Fruit fly (Drosophila melanogaster) whole organism, embryonic: ENCODE measurements around the gene hob.

Experiments used
- Adf1 ChIP-seq: fragments of 200-800 bp; sonication (Bioruptor generic); IDR thresholded peaks from 2 replicates; pipeline ENCODE4 v1.3.6; 2022; ENCODE audit warnings: missing biosample characterization, missing genetic modification characterization
- B-H1 ChIP-seq: fragments of 200-800 bp; sonication (Bioruptor generic); IDR thresholded peaks from 3 replicates; pipeline ENCODE4 v1.3.6; 2022; ENCODE audit warnings: missing biosample characterization, missing genetic modification characterization
- Bteb2 ChIP-seq: fragments of 200-800 bp; sonication (Bioruptor generic); optimal IDR thresholded peaks from 2 replicates; lab custom pipeline; 2016; ENCODE audit warnings: missing biosample characterization, missing genetic modification characterization
- CG10147 ChIP-seq: fragments of 200-800 bp; sonication (Bioruptor generic); optimal IDR thresholded peaks from 2 replicates; lab custom pipeline; 2019; ENCODE audit warnings: missing biosample characterization, mild to moderate bottlenecking, missing genetic modification characterization, moderate library complexity
- CG10543 ChIP-seq: fragments of 200-800 bp; sonication (Bioruptor generic); optimal IDR thresholded peaks from 3 replicates; lab custom pipeline; 2017; ENCODE audit warnings: missing biosample characterization, mild to moderate bottlenecking, missing genetic modification characterization, moderate library complexity
- CG11456 ChIP-seq: fragments of 200-800 bp; sonication (Bioruptor generic); IDR thresholded peaks from 3 replicates; pipeline ENCODE4 v1.3.6; 2022; ENCODE audit warnings: missing biosample characterization, missing genetic modification characterization
- CG12659 ChIP-seq: fragments of 200-800 bp; sonication (Bioruptor generic); optimal IDR thresholded peaks from 3 replicates; lab custom pipeline; 2017; ENCODE audit warnings: mild to moderate bottlenecking, missing biosample characterization, missing genetic modification reagents, missing genetic modification characterization
- CG13287 ChIP-seq: fragments of 200-800 bp; sonication (Bioruptor generic); IDR thresholded peaks from 2 replicates; pipeline ENCODE4 v1.3.6; 2022; ENCODE audit warnings: missing biosample characterization, missing genetic modification characterization; ENCODE audit not compliant: partially characterized antibody
- CG14710 ChIP-seq: fragments of 200-800 bp; sonication (Bioruptor generic); optimal IDR thresholded peaks from 3 replicates; lab custom pipeline; 2019; ENCODE audit warnings: missing biosample characterization, mild to moderate bottlenecking, missing genetic modification characterization, moderate library complexity
- CG1529 ChIP-seq: fragments of 200-800 bp; sonication (Bioruptor generic); optimal IDR thresholded peaks from 3 replicates; lab custom pipeline; 2018; ENCODE audit warnings: missing biosample characterization, missing genetic modification characterization
- CG3065 ChIP-seq: fragments of 200-800 bp; sonication (Bioruptor generic); optimal IDR thresholded peaks from 2 replicates; lab custom pipeline; 2016; ENCODE audit warnings: missing biosample characterization, missing genetic modification characterization
- CG34376 ChIP-seq: fragments of 200-800 bp; sonication (Bioruptor generic); optimal IDR thresholded peaks from 2 replicates; lab custom pipeline; 2018; ENCODE audit warnings: missing biosample characterization, mild to moderate bottlenecking, missing genetic modification characterization
- CG4820 ChIP-seq: fragments of 200-800 bp; sonication (Bioruptor generic); optimal IDR thresholded peaks from 3 replicates; lab custom pipeline; 2016; ENCODE audit warnings: missing biosample characterization, missing genetic modification characterization
- CG5180 ChIP-seq: fragments of 200-800 bp; sonication (Bioruptor generic); optimal IDR thresholded peaks from 3 replicates; lab custom pipeline; 2017; ENCODE audit warnings: missing biosample characterization, missing genetic modification characterization, mild to moderate bottlenecking, moderate library complexity, missing genetic modification reagents
- CG6272 ChIP-seq: fragments of 200-800 bp; sonication (Bioruptor generic); IDR thresholded peaks from 2 replicates; pipeline ENCODE4 v1.3.6; 2022; ENCODE audit warnings: missing biosample characterization, missing genetic modification characterization
- CG7745 ChIP-seq: fragments of 200-800 bp; sonication (Bioruptor generic); optimal IDR thresholded peaks from 2 replicates; lab custom pipeline; 2018; ENCODE audit warnings: missing biosample characterization, mild to moderate bottlenecking, missing genetic modification characterization, moderate library complexity
- CoRest ChIP-seq: fragments of 200-800 bp; sonication (Bioruptor generic); optimal IDR thresholded peaks from 3 replicates; lab custom pipeline; 2018; ENCODE audit warnings: missing biosample characterization, mild to moderate bottlenecking, missing genetic modification characterization, moderate library complexity
- Deaf1 ChIP-seq: fragments of 200-800 bp; optimal IDR thresholded peaks from 3 replicates; lab custom pipeline; 2019; ENCODE audit warnings: missing biosample characterization, mild to moderate bottlenecking, missing genetic modification characterization, moderate library complexity
- Eip74EF ChIP-seq, 2 experiments: fragments of 200-800 bp in 1 of 2; fragments of >200 bp in 1 of 2; sonication (Bioruptor generic) in 1 of 2; optimal IDR thresholded peaks; 2 replicates each; lab custom pipeline; 2017 to 2019; ENCODE audit warnings: missing biosample characterization in 2 of 2, missing genetic modification characterization in 2 of 2, mild to moderate bottlenecking in 1 of 2, moderate library complexity in 1 of 2
- Gug ChIP-seq: fragments of 200-800 bp; sonication (Bioruptor generic); IDR thresholded peaks from 4 replicates; pipeline ENCODE4 v1.3.6; 2022; ENCODE audit warnings: missing biosample characterization, missing genetic modification characterization
- HLHmδ ChIP-seq: fragments of 200-800 bp; sonication (Bioruptor generic); optimal IDR thresholded peaks from 2 replicates; lab custom pipeline; 2018; ENCODE audit warnings: missing biosample characterization, mild to moderate bottlenecking, missing genetic modification characterization, moderate library complexity
- Max ChIP-seq: fragments of 200-800 bp; sonication (Bioruptor generic); optimal IDR thresholded peaks from 2 replicates; lab custom pipeline; 2016; ENCODE audit warnings: missing biosample characterization, mild to moderate bottlenecking, missing genetic modification characterization
- Med ChIP-seq: fragments of 200-800 bp; sonication (Bioruptor generic); peaks from one replicate; lab custom pipeline; 2016; ENCODE audit warnings: missing biosample characterization, missing genetic modification characterization, mild to moderate bottlenecking, inconsistent platforms, moderate library complexity
- NC2β ChIP-seq: fragments of 200-800 bp; sonication (Bioruptor generic); optimal IDR thresholded peaks from 2 replicates; lab custom pipeline; 2016; ENCODE audit warnings: missing biosample characterization, missing genetic modification characterization
- Nf-YC ChIP-seq: fragments of 200-800 bp; optimal IDR thresholded peaks from 3 replicates; lab custom pipeline; 2019; ENCODE audit warnings: missing biosample characterization, mild to moderate bottlenecking, missing genetic modification characterization, moderate library complexity
- Oaz ChIP-seq: fragments of 200-800 bp; sonication (Bioruptor generic); IDR thresholded peaks from 2 replicates; pipeline ENCODE4 v1.3.6; 2022; ENCODE audit warnings: missing biosample characterization, missing genetic modification characterization
- Opbp ChIP-seq: fragments of 200-800 bp; sonication (Bioruptor generic); IDR thresholded peaks from 3 replicates; pipeline ENCODE4 v1.3.6; 2022; ENCODE audit warnings: missing biosample characterization, missing genetic modification characterization; ENCODE audit not compliant: partially characterized antibody
- Rx ChIP-seq: fragments of 200-800 bp; sonication (Bioruptor generic); IDR thresholded peaks from 2 replicates; pipeline ENCODE4 v1.3.6; 2022; ENCODE audit warnings: missing biosample characterization, missing genetic modification characterization
- Sox100B ChIP-seq: fragments of 200-800 bp; sonication (Bioruptor generic); optimal IDR thresholded peaks from 3 replicates; lab custom pipeline; 2018; ENCODE audit warnings: missing biosample characterization, mild to moderate bottlenecking, missing genetic modification characterization
- Xbp1 ChIP-seq: fragments of 200-800 bp; sonication (Bioruptor generic); optimal IDR thresholded peaks from 3 replicates; lab custom pipeline; 2016; ENCODE audit warnings: missing biosample characterization, mild to moderate bottlenecking, missing genetic modification characterization
- YL-1 ChIP-seq: fragments of 200-800 bp; sonication (Bioruptor generic); optimal IDR thresholded peaks from 3 replicates; lab custom pipeline; 2017; ENCODE audit warnings: missing biosample characterization, mild to moderate bottlenecking, missing genetic modification characterization
- bcd ChIP-seq: fragments of 200-800 bp; sonication (Bioruptor generic); optimal IDR thresholded peaks from 2 replicates; lab custom pipeline; 2017; ENCODE audit warnings: missing biosample characterization, mild to moderate bottlenecking, missing genetic modification characterization
- btn ChIP-seq: fragments of 200-800 bp; sonication (Bioruptor generic); optimal IDR thresholded peaks from 2 replicates; lab custom pipeline; 2016; ENCODE audit warnings: missing biosample characterization, missing genetic modification characterization
- dimm ChIP-seq: fragments of 200-800 bp; sonication (Bioruptor generic); IDR thresholded peaks from 2 replicates; pipeline ENCODE4 v1.3.6; 2022; ENCODE audit warnings: missing biosample characterization, missing genetic modification characterization
- dmrt99B ChIP-seq: fragments of 200-800 bp; sonication (Bioruptor generic); optimal IDR thresholded peaks from 2 replicates; lab custom pipeline; 2018; ENCODE audit warnings: missing biosample characterization, mild to moderate bottlenecking, missing genetic modification characterization, moderate library complexity
- emc ChIP-seq: fragments of 200-800 bp; sonication (Bioruptor generic); optimal IDR thresholded peaks from 2 replicates; lab custom pipeline; 2016; ENCODE audit warnings: missing biosample characterization, missing genetic modification characterization
- fd102C ChIP-seq: fragments of 200-800 bp; sonication (Bioruptor generic); optimal IDR thresholded peaks from 2 replicates; lab custom pipeline; 2018; ENCODE audit warnings: missing biosample characterization, mild to moderate bottlenecking, missing genetic modification characterization, moderate library complexity
- fu2 ChIP-seq: fragments of 200-800 bp; sonication (Bioruptor generic); optimal IDR thresholded peaks from 2 replicates; lab custom pipeline; 2016; ENCODE audit warnings: missing biosample characterization, missing genetic modification characterization
- gcm ChIP-seq: fragments of 200-800 bp; sonication (Bioruptor generic); optimal IDR thresholded peaks from 2 replicates; lab custom pipeline; 2019; ENCODE audit warnings: missing biosample characterization, mild to moderate bottlenecking, missing genetic modification characterization, moderate library complexity
- gfzf ChIP-seq: fragments of 200-800 bp; sonication (Bioruptor generic); optimal IDR thresholded peaks from 2 replicates; lab custom pipeline; 2016; ENCODE audit warnings: missing biosample characterization, mild to moderate bottlenecking, missing genetic modification characterization, moderate library complexity
- gro ChIP-seq: fragments of 200-800 bp; sonication (Bioruptor generic); optimal IDR thresholded peaks from 2 replicates; lab custom pipeline; 2016; ENCODE audit warnings: missing biosample characterization, missing genetic modification characterization
- h ChIP-seq: fragments of >200 bp; optimal IDR thresholded peaks from 2 replicates; lab custom pipeline; 2017
- lab ChIP-seq: fragments of 200-800 bp; sonication (Bioruptor generic); optimal IDR thresholded peaks from 3 replicates; lab custom pipeline; 2017; ENCODE audit warnings: missing biosample characterization, missing genetic modification characterization, mild to moderate bottlenecking, moderate library complexity, missing genetic modification reagents
- phol ChIP-seq: fragments of 200-800 bp; sonication (Bioruptor generic); optimal IDR thresholded peaks from 3 replicates; lab custom pipeline; 2018; ENCODE audit warnings: missing biosample characterization, mild to moderate bottlenecking, missing genetic modification characterization, moderate library complexity
- pnt ChIP-seq: fragments of 200-800 bp; sonication (Bioruptor generic); optimal IDR thresholded peaks from 3 replicates; lab custom pipeline; 2016; ENCODE audit warnings: missing biosample characterization, missing genetic modification characterization
- salm ChIP-seq: fragments of 200-800 bp; sonication (Bioruptor generic); optimal IDR thresholded peaks from 2 replicates; lab custom pipeline; 2018; ENCODE audit warnings: missing biosample characterization, mild to moderate bottlenecking, missing genetic modification characterization
- scrt ChIP-seq: fragments of 200-800 bp; sonication (Bioruptor generic); optimal IDR thresholded peaks from 2 replicates; lab custom pipeline; 2018; ENCODE audit warnings: missing biosample characterization, mild to moderate bottlenecking, missing genetic modification characterization, moderate library complexity
- tx ChIP-seq: fragments of 200-800 bp; sonication (Bioruptor generic); optimal IDR thresholded peaks from 2 replicates; lab custom pipeline; 2016; ENCODE audit warnings: missing biosample characterization, missing genetic modification characterization
- vfl ChIP-seq: fragments of 200-800 bp; sonication (Bioruptor generic); optimal IDR thresholded peaks from 2 replicates; lab custom pipeline; 2016; ENCODE audit warnings: missing biosample characterization, missing genetic modification characterization
- zf30C ChIP-seq: fragments of 200-800 bp; sonication (Bioruptor generic); optimal IDR thresholded peaks from 3 replicates; lab custom pipeline; 2018; ENCODE audit warnings: missing biosample characterization, mild to moderate bottlenecking, missing genetic modification characterization

hob gene

DNA sequence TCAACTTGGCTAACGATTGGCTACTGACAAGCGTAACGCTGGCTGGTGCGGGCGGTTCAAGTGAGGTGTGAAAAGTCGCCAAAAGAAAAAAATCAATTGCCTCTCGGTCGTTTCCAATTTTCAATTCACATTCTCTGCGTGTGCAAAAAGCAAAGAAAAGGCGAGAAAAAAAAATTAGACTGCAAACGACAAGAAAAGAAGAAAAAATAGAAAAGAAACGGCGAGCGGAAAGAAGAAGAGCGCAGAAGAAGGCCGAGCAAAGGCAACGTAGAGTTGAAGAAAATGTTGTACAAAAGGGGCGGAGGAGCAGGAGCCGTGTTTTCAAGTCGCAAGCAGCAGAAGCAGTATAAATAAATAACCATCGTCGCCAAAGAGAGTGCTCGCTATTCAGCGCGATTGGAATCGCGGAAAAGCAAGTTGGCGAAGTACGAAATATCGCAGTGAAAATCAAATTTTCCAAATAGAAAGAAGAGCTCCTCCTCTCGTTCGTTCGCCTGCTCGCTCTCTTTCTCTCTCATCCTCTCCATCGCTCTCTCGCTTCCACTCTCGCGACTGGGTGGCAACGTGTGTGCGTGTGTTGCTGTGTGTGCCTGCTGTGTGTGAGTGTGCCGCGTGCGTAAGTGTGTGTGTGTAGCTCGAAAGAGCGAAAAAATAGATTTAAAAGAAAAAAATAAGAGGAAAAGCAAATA lies 7.2 kb upstream of the hob start (continued):
- TF ChIP-seq Med: peak; percentile 22
- TF ChIP-seq fu2 (GFP tag; lab: Kevin White, UChicago): no peak
- TF ChIP-seq vfl (GFP tag; lab: Kevin White, UChicago): peak; percentile 9
- no peak for TF ChIP-seq gfzf (GFP tag; lab: Kevin White, UChicago)
- no peak for TF ChIP-seq Sox100B (GFP tag; lab: Kevin White, UChicago)
- TF ChIP-seq Xbp1 (GFP tag; lab: Kevin White, UChicago): no peak
- no peak for TF ChIP-seq CG7745 (tag; lab: Kevin White, UChicago)
- TF ChIP-seq CG4820 (GFP tag; lab: Kevin White, UChicago): no peak
- no peak for TF ChIP-seq CG11456
- no peak for TF ChIP-seq CG6272 (GFP tag; lab: Robert Waterston, UW)
- no peak for TF ChIP-seq gcm (GFP tag; lab: Kevin White, UChicago)
- no peak for TF ChIP-seq tx (GFP tag; lab: Kevin White, UChicago)
- no peak for TF ChIP-seq salm
- no peak for TF ChIP-seq Rx
- no peak for TF ChIP-seq scrt (GFP tag; lab: Kevin White, UChicago)
- no peak for TF ChIP-seq btn (GFP tag; lab: Kevin White, UChicago)
- TF ChIP-seq Deaf1: no peak
- TF ChIP-seq CG5180 (GFP tag; lab: Kevin White, UChicago): no peak
- no peak for TF ChIP-seq Oaz (GFP tag; lab: Robert Waterston, UW)
- no peak for TF ChIP-seq CG1529
- no peak for TF ChIP-seq CG3065 (GFP tag; lab: Kevin White, UChicago)
- no peak for TF ChIP-seq CG12659 (GFP tag; lab: Kevin White, UChicago)
- no peak for TF ChIP-seq pnt (GFP tag; lab: Kevin White, UChicago)
- peak; percentile 46 for TF ChIP-seq HLHmδ (GFP tag; lab: Kevin White, UChicago)
- no peak for TF ChIP-seq gro (GFP tag; lab: Kevin White, UChicago)
- no peak for TF ChIP-seq Max (GFP tag; lab: Kevin White, UChicago)
- TF ChIP-seq Bteb2 (GFP tag; lab: Kevin White, UChicago): no peak
- peak; percentile 23 for TF ChIP-seq CG10543 (GFP tag; lab: Kevin White, UChicago)
- peak; percentile 8 for TF ChIP-seq YL-1 (GFP tag; lab: Kevin White, UChicago)
- TF ChIP-seq Opbp (GFP tag; lab: Robert Waterston, UW): no peak
- no peak for TF ChIP-seq bcd (GFP tag; lab: Kevin White, UChicago)
- peak; percentile 60 for TF ChIP-seq CG34376 (GFP tag; lab: Kevin White, UChicago)
- no peak for TF ChIP-seq dimm (GFP tag; lab: Robert Waterston, UW)
- TF ChIP-seq Gug (GFP tag; lab: Robert Waterston, UW): no peak
- TF ChIP-seq phol (tag; lab: Kevin White, UChicago): no peak
- no peak for TF ChIP-seq zf30C (GFP tag; lab: Kevin White, UChicago)
- TF ChIP-seq Adf1 (GFP tag; lab: Robert Waterston, UW): peak; percentile 32; the same call in 1 of the 2 replicates
- no peak for TF ChIP-seq dmrt99B (tag; lab: Kevin White, UChicago)
- TF ChIP-seq h (lab: Kevin White, UChicago): no peak
- TF ChIP-seq Nf-YC (tag; lab: Kevin White, UChicago): no peak
- TF ChIP-seq CG10147 (GFP tag; lab: Kevin White, UChicago): no peak
- no peak for TF ChIP-seq emc (GFP tag; lab: Kevin White, UChicago)
- TF ChIP-seq B-H1: no peak
- no peak for TF ChIP-seq fd102C (GFP tag; lab: Kevin White, UChicago)
- TF ChIP-seq CoRest: no peak
- TF ChIP-seq CG13287 (GFP tag; lab: Robert Waterston, UW): no peak; the same call in 1 of the 2 replicates
- TF ChIP-seq NC2β (GFP tag; lab: Kevin White, UChicago): no peak
- no peak for TF ChIP-seq Eip74EF (GFP tag; optimal IDR thresholded peaks at IDR 0.05; lab: Kevin White, UChicago)
- no peak for TF ChIP-seq CG14710
- TF ChIP-seq lab (GFP tag; lab: Kevin White, UChicago): no peak
